Fruit fly (Drosophila melanogaster): Measurements from ENCODE around the gene CG11076.

Gene CG11076

dm6 chr4:982791-983407, 48.7 kb downstream of the CG11076 start:
- TF ChIP-seq CG8924 (tag; optimal IDR thresholded peaks at IDR 0.05) (peak; percentile 80), toy (GFP tag; IDR thresholded peaks at IDR 0.05) (no peak; the same call in 1 of the 2 replicates), CG13424 (tag; optimal IDR thresholded peaks at IDR 0.05) (peak; percentile 62), CG31365 (tag; optimal IDR thresholded peaks at IDR 0.05) (no peak), Adf1 (GFP tag; IDR thresholded peaks at IDR 0.05) (peak; percentile 27; the same call in 1 of the 2 replicates), crp (GFP tag; optimal IDR thresholded peaks at IDR 0.05) (peak in 1 of 2 experiments; percentile 4), CG11085 (GFP tag; IDR thresholded peaks at IDR 0.05) (no peak), sim (GFP tag; IDR thresholded peaks at IDR 0.05) (peak; percentile 81), BtbVII (GFP tag; optimal IDR thresholded peaks at IDR 0.05) (peak; percentile 50), gem (tag; optimal IDR thresholded peaks at IDR 0.05) (peak; percentile 87), sug (tag; optimal IDR thresholded peaks at IDR 0.05) (peak; percentile 18), B-H2 (GFP tag; optimal IDR thresholded peaks at IDR 0.05) (no peak), sisA (GFP tag; IDR thresholded peaks at IDR 0.05) (no peak), croc (GFP tag; conservative IDR thresholded peaks at IDR 0.05) (peak; percentile 43; the same call in 1 of the 3 replicates), CG11695 (GFP tag; IDR thresholded peaks at IDR 0.05) (peak; percentile 78), HLH54F (GFP tag; optimal IDR thresholded peaks at IDR 0.05) (peak; percentile 9), Dad (GFP tag; optimal IDR thresholded peaks at IDR 0.05) (peak; percentile 63), esg (GFP tag; conservative IDR thresholded peaks at IDR 0.05) (peak; percentile 65), luna (GFP tag; optimal IDR thresholded peaks at IDR 0.05) (no peak), CG2712 (tag; optimal IDR thresholded peaks at IDR 0.05) (peak; percentile 88), CG18476 (GFP tag; optimal IDR thresholded peaks at IDR 0.05) (peak; percentile 45), abd-A (tag; optimal IDR thresholded peaks at IDR 0.05) (peak; percentile 18), CG11723 (GFP tag; optimal IDR thresholded peaks at IDR 0.05) (peak; percentile 58), Bgb (GFP tag; IDR thresholded peaks at IDR 0.05; ENCODE audit: partially characterized antibody) (no peak), CG12299 (tag; optimal IDR thresholded peaks at IDR 0.05) (peak; percentile 42), CG1602 (GFP tag; optimal IDR thresholded peaks at IDR 0.05) (peak; percentile 64), vvl (GFP tag; IDR thresholded peaks at IDR 0.05) (peak; percentile 93; the same call in 1 of the 2 replicates), ab (GFP tag; optimal IDR thresholded peaks at IDR 0.05) (no peak), oc (tag; optimal IDR thresholded peaks at IDR 0.05) (peak; percentile 86), CG5245 (GFP tag; optimal IDR thresholded peaks at IDR 0.05) (peak; percentile 72), CG13296 (GFP tag; optimal IDR thresholded peaks at IDR 0.05) (peak; percentile 62), CG10366 (GFP tag; IDR thresholded peaks at IDR 0.05) (no peak), en (GFP tag; optimal IDR thresholded peaks at IDR 0.05) (peak; percentile 47), sc (optimal IDR thresholded peaks at IDR 0.05) (no peak), sc (GFP tag; optimal IDR thresholded peaks at IDR 0.05) (peak; percentile 72), CG10321 (GFP tag; IDR thresholded peaks at IDR 0.05) (no peak), CG16779 (GFP tag; IDR thresholded peaks at IDR 0.05) (no peak), CG6254 (GFP tag; optimal IDR thresholded peaks at IDR 0.05) (peak; percentile 72), NK7.1 (GFP tag; optimal IDR thresholded peaks at IDR 0.05) (peak; percentile 24), Side (GFP tag; optimal IDR thresholded peaks at IDR 0.05) (peak; percentile 75), CG31388 (GFP tag; optimal IDR thresholded peaks at IDR 0.05) (peak; percentile 12), CG17186 (GFP tag; optimal IDR thresholded peaks at IDR 0.05) (no peak), Hr51 (GFP tag; optimal IDR thresholded peaks at IDR 0.05) (peak; percentile 26 to 74), hb (GFP tag; IDR thresholded peaks at IDR 0.05; ENCODE audit: partially characterized antibody) (no peak), CG18599 (GFP tag; optimal IDR thresholded peaks at IDR 0.05) (peak; percentile 88), Deaf1 (tag; optimal IDR thresholded peaks at IDR 0.05) (peak; percentile 57), CG6689 (GFP tag; IDR thresholded peaks at IDR 0.05) (no peak; the same call in 1 of the 2 replicates), rib (GFP tag; IDR thresholded peaks at IDR 0.05) (no peak), lola (GFP tag; optimal IDR thresholded peaks at IDR 0.05) (peak in 1 of 3 experiments; percentile 70), al (GFP tag; IDR thresholded peaks at IDR 0.05) (no peak)

Measured in whole organism, embryonic.